Fruit fly (Drosophila melanogaster) whole organism, embryonic: ENCODE results near the gene Hpd.

ENCODE experiments used
- Bdp1 ChIP-seq: fragments of 200-800 bp; sonication (Bioruptor generic); optimal IDR thresholded peaks from 3 replicates; lab custom pipeline; 2016; ENCODE audit warnings: missing biosample characterization, missing genetic modification characterization
- Blimp-1 ChIP-seq: fragments of 200-800 bp; sonication (Bioruptor generic); optimal IDR thresholded peaks from 3 replicates; lab custom pipeline; 2018; ENCODE audit warnings: missing biosample characterization, missing genetic modification characterization, mild to moderate bottlenecking, moderate library complexity, missing genetic modification reagents
- CG10147 ChIP-seq: fragments of 200-800 bp; sonication (Bioruptor generic); optimal IDR thresholded peaks from 2 replicates; lab custom pipeline; 2019; ENCODE audit warnings: missing biosample characterization, mild to moderate bottlenecking, missing genetic modification characterization, moderate library complexity
- CG10565 ChIP-seq: fragments of 200-800 bp; sonication (Bioruptor generic); optimal IDR thresholded peaks from 3 replicates; lab custom pipeline; 2016; ENCODE audit warnings: missing biosample characterization, mild to moderate bottlenecking, missing genetic modification characterization
- CG13287 ChIP-seq: fragments of 200-800 bp; sonication (Bioruptor generic); IDR thresholded peaks from 2 replicates; pipeline ENCODE4 v1.3.6; 2022; ENCODE audit warnings: missing biosample characterization, missing genetic modification characterization; ENCODE audit not compliant: partially characterized antibody
- CG14050 ChIP-seq: fragments of 200-800 bp; sonication (Bioruptor generic); IDR thresholded peaks from 3 replicates; pipeline ENCODE4 v1.3.6; 2022; ENCODE audit warnings: missing biosample characterization, missing genetic modification characterization
- CG17186 ChIP-seq: fragments of 200-800 bp; sonication (Bioruptor generic); optimal IDR thresholded peaks from 3 replicates; lab custom pipeline; 2017; ENCODE audit warnings: missing biosample characterization, missing genetic modification reagents, missing genetic modification characterization
- CG2678 ChIP-seq: fragments of 200-800 bp; sonication (Bioruptor generic); optimal IDR thresholded peaks from 3 replicates; lab custom pipeline; 2019; ENCODE audit warnings: missing biosample characterization, mild to moderate bottlenecking, missing genetic modification characterization, moderate library complexity
- CG30431 ChIP-seq: fragments of 200-800 bp; sonication (Bioruptor generic); optimal IDR thresholded peaks from 2 replicates; lab custom pipeline; 2017; ENCODE audit warnings: missing biosample characterization, missing genetic modification characterization
- CG3065 ChIP-seq: fragments of 200-800 bp; sonication (Bioruptor generic); optimal IDR thresholded peaks from 2 replicates; lab custom pipeline; 2016; ENCODE audit warnings: missing biosample characterization, missing genetic modification characterization
- CG31388 ChIP-seq: fragments of 200-800 bp; sonication (Bioruptor generic); optimal IDR thresholded peaks from 2 replicates; lab custom pipeline; 2016; ENCODE audit warnings: missing biosample characterization, missing genetic modification characterization
- CG34422 ChIP-seq: fragments of 200-800 bp; sonication (Bioruptor generic); IDR thresholded peaks from 3 replicates; pipeline ENCODE4 v1.3.6; 2022; ENCODE audit warnings: missing biosample characterization, missing genetic modification characterization
- CG42726 ChIP-seq: fragments of 200-800 bp; sonication (Bioruptor generic); IDR thresholded peaks from 2 replicates; pipeline ENCODE4 v1.3.6; 2022; ENCODE audit warnings: missing biosample characterization, missing genetic modification characterization; ENCODE audit not compliant: partially characterized antibody
- CG4820 ChIP-seq: fragments of 200-800 bp; sonication (Bioruptor generic); optimal IDR thresholded peaks from 3 replicates; lab custom pipeline; 2016; ENCODE audit warnings: missing biosample characterization, missing genetic modification characterization
- CG5245 ChIP-seq: fragments of 200-800 bp; sonication (Bioruptor generic); optimal IDR thresholded peaks from 3 replicates; lab custom pipeline; 2016; ENCODE audit warnings: missing biosample characterization, missing genetic modification characterization
- CG6689 ChIP-seq: fragments of 200-800 bp; sonication (Bioruptor generic); IDR thresholded peaks from 2 replicates; pipeline ENCODE4 v1.3.6; 2022; ENCODE audit warnings: missing biosample characterization, missing genetic modification characterization
- CG9437 ChIP-seq: fragments of 200-800 bp; sonication (Bioruptor generic); optimal IDR thresholded peaks from 2 replicates; lab custom pipeline; 2018; ENCODE audit warnings: missing biosample characterization, mild to moderate bottlenecking, missing genetic modification characterization
- Dad ChIP-seq: fragments of 200-800 bp; sonication (Bioruptor generic); optimal IDR thresholded peaks from 3 replicates; lab custom pipeline; 2016; ENCODE audit warnings: missing biosample characterization, missing genetic modification characterization
- Dll ChIP-seq: fragments of 200-800 bp; sonication (Bioruptor generic); IDR thresholded peaks from 4 replicates; pipeline ENCODE4 v1.3.6; 2022; ENCODE audit warnings: missing biosample characterization, missing genetic modification characterization; ENCODE audit not compliant: partially characterized antibody
- HLH3B ChIP-seq: fragments of 200-800 bp; sonication (Bioruptor generic); IDR thresholded peaks from 2 replicates; pipeline ENCODE4 v1.3.6; 2022; ENCODE audit warnings: missing biosample characterization, missing genetic modification characterization
- Hey ChIP-seq: fragments of 200-800 bp; sonication (Bioruptor generic); optimal IDR thresholded peaks from 3 replicates; lab custom pipeline; 2018; ENCODE audit warnings: missing biosample characterization, mild to moderate bottlenecking, missing genetic modification characterization
- Hr3 ChIP-seq: fragments of 200-800 bp; sonication (Bioruptor generic); optimal IDR thresholded peaks from 3 replicates; lab custom pipeline; 2016; ENCODE audit warnings: missing biosample characterization, missing genetic modification characterization
- Lim3 ChIP-seq: fragments of 200-800 bp; sonication (Bioruptor generic); IDR thresholded peaks from 2 replicates; pipeline ENCODE4 v1.3.6; 2022; ENCODE audit warnings: missing biosample characterization, missing genetic modification characterization
- Lpt ChIP-seq: fragments of >200 bp; optimal IDR thresholded peaks from 2 replicates; lab custom pipeline; 2018; ENCODE audit warnings: missing biosample characterization, missing genetic modification characterization
- MBD-R2 ChIP-seq: fragments of 200-800 bp; sonication (Bioruptor generic); IDR thresholded peaks from 2 replicates; pipeline ENCODE4 v1.3.6; 2022; ENCODE audit warnings: missing biosample characterization, missing genetic modification characterization
- Myb ChIP-seq: fragments of 200-800 bp; sonication (Bioruptor generic); optimal IDR thresholded peaks from 2 replicates; lab custom pipeline; 2016; ENCODE audit warnings: missing biosample characterization, missing genetic modification characterization
- NC2β ChIP-seq: fragments of 200-800 bp; sonication (Bioruptor generic); optimal IDR thresholded peaks from 2 replicates; lab custom pipeline; 2016; ENCODE audit warnings: missing biosample characterization, missing genetic modification characterization
- Sox100B ChIP-seq: fragments of 200-800 bp; sonication (Bioruptor generic); optimal IDR thresholded peaks from 3 replicates; lab custom pipeline; 2018; ENCODE audit warnings: missing biosample characterization, mild to moderate bottlenecking, missing genetic modification characterization
- Spps ChIP-seq: fragments of 200-800 bp; sonication (Bioruptor generic); optimal IDR thresholded peaks from 2 replicates; lab custom pipeline; 2018; ENCODE audit warnings: missing biosample characterization, mild to moderate bottlenecking, missing genetic modification characterization
- Ssrp ChIP-seq: fragments of 200-800 bp; sonication (Bioruptor generic); optimal IDR thresholded peaks from 2 replicates; lab custom pipeline; 2018; ENCODE audit warnings: missing biosample characterization, mild to moderate bottlenecking, missing genetic modification characterization, moderate library complexity
- amos ChIP-seq: fragments of 200-800 bp; sonication (Bioruptor generic); IDR thresholded peaks from 2 replicates; pipeline ENCODE4 v1.3.6; 2022; ENCODE audit warnings: missing biosample characterization, missing genetic modification characterization; ENCODE audit not compliant: partially characterized antibody
- ara ChIP-seq: fragments of 200-800 bp; sonication (Bioruptor generic); IDR thresholded peaks from 2 replicates; pipeline ENCODE4 v1.3.6; 2022; ENCODE audit warnings: missing biosample characterization, missing genetic modification characterization
- btn ChIP-seq: fragments of 200-800 bp; sonication (Bioruptor generic); optimal IDR thresholded peaks from 2 replicates; lab custom pipeline; 2016; ENCODE audit warnings: missing biosample characterization, missing genetic modification characterization
- disco-r ChIP-seq: fragments of 200-800 bp; sonication (Bioruptor generic); optimal IDR thresholded peaks from 2 replicates; lab custom pipeline; 2016; ENCODE audit warnings: missing biosample characterization, missing genetic modification characterization
- dm ChIP-seq: fragments of 200-800 bp; sonication (Bioruptor generic); optimal IDR thresholded peaks from 3 replicates; lab custom pipeline; 2016; ENCODE audit warnings: missing biosample characterization, missing genetic modification characterization
- emc ChIP-seq: fragments of 200-800 bp; sonication (Bioruptor generic); optimal IDR thresholded peaks from 2 replicates; lab custom pipeline; 2016; ENCODE audit warnings: missing biosample characterization, missing genetic modification characterization
- eve ChIP-seq, 2 experiments: fragments of >200 bp; optimal IDR thresholded peaks; 2 replicates each; lab custom pipeline; 2017; ENCODE audit warnings: missing biosample characterization in 2 of 2, missing genetic modification characterization in 2 of 2
- ftz-f1 ChIP-seq: fragments of 200-800 bp; sonication (Bioruptor generic); optimal IDR thresholded peaks from 2 replicates; lab custom pipeline; 2016; ENCODE audit warnings: missing biosample characterization, missing genetic modification characterization
- hbn ChIP-seq: fragments of 200-800 bp; sonication (Bioruptor generic); IDR thresholded peaks from 2 replicates; pipeline ENCODE4 v1.3.6; 2022; ENCODE audit warnings: missing biosample characterization, missing genetic modification characterization; ENCODE audit not compliant: partially characterized antibody
- her ChIP-seq: fragments of 200-800 bp; sonication (Bioruptor generic); optimal IDR thresholded peaks from 2 replicates; lab custom pipeline; 2016; ENCODE audit warnings: missing biosample characterization, missing genetic modification characterization
- hth ChIP-seq: fragments of >200 bp; optimal IDR thresholded peaks from 2 replicates; lab custom pipeline; 2017; ENCODE audit warnings: inconsistent platforms
- knrl ChIP-seq: fragments of 200-800 bp; sonication (Bioruptor generic); IDR thresholded peaks from 3 replicates; pipeline ENCODE4 v1.3.6; 2022; ENCODE audit warnings: missing biosample characterization, missing genetic modification characterization; ENCODE audit not compliant: partially characterized antibody
- lab ChIP-seq: fragments of 200-800 bp; sonication (Bioruptor generic); optimal IDR thresholded peaks from 3 replicates; lab custom pipeline; 2017; ENCODE audit warnings: missing biosample characterization, missing genetic modification characterization, mild to moderate bottlenecking, moderate library complexity, missing genetic modification reagents
- mam ChIP-seq: fragments of 200-800 bp; sonication (Bioruptor generic); optimal IDR thresholded peaks from 3 replicates; lab custom pipeline; 2016; ENCODE audit warnings: missing biosample characterization, missing genetic modification characterization
- nom ChIP-seq: fragments of 200-800 bp; sonication (Bioruptor generic); optimal IDR thresholded peaks from 2 replicates; lab custom pipeline; 2017; ENCODE audit warnings: missing biosample characterization, missing genetic modification characterization, mild to moderate bottlenecking, moderate library complexity, missing genetic modification reagents
- onecut ChIP-seq: fragments of 200-800 bp; sonication (Bioruptor generic); IDR thresholded peaks from 2 replicates; pipeline ENCODE4 v1.3.6; 2022; ENCODE audit warnings: missing biosample characterization, missing genetic modification characterization
- peb ChIP-seq: fragments of 200-800 bp; sonication (Bioruptor generic); IDR thresholded peaks from 2 replicates; pipeline ENCODE4 v1.3.6; 2022; ENCODE audit warnings: missing biosample characterization, missing genetic modification characterization
- ranshi ChIP-seq: fragments of 200-800 bp; sonication (Bioruptor generic); IDR thresholded peaks from 2 replicates; pipeline ENCODE4 v1.3.6; 2022; ENCODE audit warnings: missing biosample characterization, missing genetic modification characterization
- sr ChIP-seq: fragments of 200-800 bp; sonication (Bioruptor generic); IDR thresholded peaks from 3 replicates; pipeline ENCODE4 v1.3.6; 2022; ENCODE audit warnings: missing biosample characterization, missing genetic modification characterization
- ttk ChIP-seq: fragments of 200-800 bp; sonication (Bioruptor generic); IDR thresholded peaks from 2 replicates; pipeline ENCODE4 v2.1.2; 2022; ENCODE audit warnings: missing biosample characterization, missing genetic modification characterization
- usp ChIP-seq: fragments of >200 bp; optimal IDR thresholded peaks from 2 replicates; lab custom pipeline; 2017; ENCODE audit warnings: missing biosample characterization, missing genetic modification characterization

The Hpd gene

DNA sequence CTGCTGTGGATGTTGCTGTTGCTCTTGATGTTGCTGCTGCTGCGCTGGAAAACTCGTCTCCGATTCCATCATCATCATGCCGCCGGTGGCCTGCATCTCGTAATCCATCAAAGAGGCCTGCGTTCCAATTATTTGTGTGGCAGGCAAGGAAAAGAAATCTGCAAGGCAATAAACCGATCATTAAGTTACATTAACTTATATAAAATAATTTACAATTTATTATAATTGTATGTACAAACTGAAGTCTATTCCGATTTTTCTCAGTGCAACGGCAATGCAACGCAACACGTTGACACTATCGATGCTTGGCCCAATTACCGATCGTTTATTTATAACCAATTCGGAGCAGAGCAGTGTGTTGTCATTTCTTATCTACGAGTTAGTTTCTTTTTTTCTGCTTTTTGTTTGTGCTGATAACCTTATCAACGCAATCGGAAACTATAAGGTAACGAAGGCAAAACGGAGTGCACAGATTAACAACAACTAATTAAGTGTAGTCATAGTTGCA lies 31.4 kb upstream of the Hpd start (continued):
- no peak for TF ChIP-seq CG31388 (GFP tag; lab: Kevin White, UChicago)
- TF ChIP-seq lab (GFP tag; lab: Kevin White, UChicago): peak; percentile 76
- no peak for TF ChIP-seq Lim3 (GFP tag; lab: Robert Waterston, UW)
- no peak for TF ChIP-seq Dll (GFP tag; lab: Robert Waterston, UW)
- no peak for TF ChIP-seq disco-r
- peak; percentile 53; the same call in 1 of the 2 replicates for TF ChIP-seq ttk (GFP tag; lab: Robert Waterston, UW)
- TF ChIP-seq onecut (GFP tag; lab: Robert Waterston, UW): 0 out of 2 replicates have a peak, but pooled peaks have one; percentile 3
- TF ChIP-seq CG2678: peak; percentile 38
- no peak for TF ChIP-seq amos (GFP tag; lab: Robert Waterston, UW)
- peak; percentile 19 for TF ChIP-seq Ssrp (tag; lab: Kevin White, UChicago)
- peak; percentile 11 for TF ChIP-seq CG4820 (GFP tag; lab: Kevin White, UChicago)
- TF ChIP-seq Lpt: no peak
- TF ChIP-seq hbn (GFP tag; lab: Robert Waterston, UW): no peak
- peak; percentile 44 for TF ChIP-seq Sox100B (GFP tag; lab: Kevin White, UChicago)
- peak; percentile 62; the same call in 2 of the 3 replicates for TF ChIP-seq sr (GFP tag; lab: Robert Waterston, UW)
- no peak for TF ChIP-seq CG3065
- TF ChIP-seq usp (GFP tag; lab: Kevin White, UChicago): no peak
- TF ChIP-seq CG14050 (GFP tag; lab: Robert Waterston, UW): peak; percentile 58
- no peak for TF ChIP-seq CG17186 (GFP tag; lab: Kevin White, UChicago)
- TF ChIP-seq mam (GFP tag; lab: Kevin White, UChicago): no peak
- TF ChIP-seq ara (GFP tag; lab: Robert Waterston, UW): peak; percentile 51; the same call in 1 of the 2 replicates
- TF ChIP-seq eve (GFP tag; optimal IDR thresholded peaks at IDR 0.05; lab: Kevin White, UChicago): peak in 1 of 2 experiments; percentile 54
- no peak for TF ChIP-seq btn (GFP tag; lab: Kevin White, UChicago)
- no peak for TF ChIP-seq knrl
- peak; percentile 13 for TF ChIP-seq Hr3
- peak; percentile 30; the same call in 1 of the 2 replicates for TF ChIP-seq MBD-R2 (GFP tag; lab: Robert Waterston, UW)
- TF ChIP-seq CG10565 (GFP tag; lab: Kevin White, UChicago): no peak
- TF ChIP-seq Dad (GFP tag; lab: Kevin White, UChicago): no peak
- peak; percentile 9; the same call in 1 of the 2 replicates for TF ChIP-seq peb
- TF ChIP-seq CG5245 (GFP tag; lab: Kevin White, UChicago): peak; percentile 46
- no peak for TF ChIP-seq Bdp1 (GFP tag; lab: Kevin White, UChicago)
- TF ChIP-seq NC2β (GFP tag; lab: Kevin White, UChicago): no peak
- peak; percentile 63; the same call in 2 of the 3 replicates for TF ChIP-seq CG34422 (GFP tag; lab: Robert Waterston, UW)
- peak; percentile 23 for TF ChIP-seq CG10147 (GFP tag; lab: Kevin White, UChicago)
- peak; percentile 15 for TF ChIP-seq her
- peak; percentile 43; the same call in 1 of the 2 replicates for TF ChIP-seq ranshi (GFP tag; lab: Robert Waterston, UW)
- TF ChIP-seq HLH3B (GFP tag; lab: Robert Waterston, UW): peak; percentile 61
- TF ChIP-seq CG13287 (GFP tag; lab: Robert Waterston, UW): no peak
- TF ChIP-seq dm (GFP tag; lab: Kevin White, UChicago): no peak
- TF ChIP-seq Hey (tag; lab: Kevin White, UChicago): no peak
- no peak for TF ChIP-seq Myb (GFP tag; lab: Kevin White, UChicago)
- no peak for TF ChIP-seq CG30431 (GFP tag; lab: Kevin White, UChicago)
- TF ChIP-seq CG42726 (GFP tag; lab: Robert Waterston, UW): no peak
- 0 out of 2 replicates have a peak, but pooled peaks have one; percentile 15 for TF ChIP-seq CG6689 (GFP tag; lab: Robert Waterston, UW)
- TF ChIP-seq emc: no peak
- TF ChIP-seq ftz-f1 (GFP tag; lab: Kevin White, UChicago): no peak
- TF ChIP-seq CG9437: no peak
- no peak for TF ChIP-seq nom (GFP tag; lab: Kevin White, UChicago)
- TF ChIP-seq Blimp-1 (GFP tag; lab: Kevin White, UChicago): peak; percentile 59
- TF ChIP-seq hth (lab: Kevin White, UChicago): no peak
- TF ChIP-seq Spps (tag; lab: Kevin White, UChicago): no peak
